Fruit fly (Drosophila melanogaster): Measurements from ENCODE around the gene Spn28F.

Spn28F gene

DNA sequence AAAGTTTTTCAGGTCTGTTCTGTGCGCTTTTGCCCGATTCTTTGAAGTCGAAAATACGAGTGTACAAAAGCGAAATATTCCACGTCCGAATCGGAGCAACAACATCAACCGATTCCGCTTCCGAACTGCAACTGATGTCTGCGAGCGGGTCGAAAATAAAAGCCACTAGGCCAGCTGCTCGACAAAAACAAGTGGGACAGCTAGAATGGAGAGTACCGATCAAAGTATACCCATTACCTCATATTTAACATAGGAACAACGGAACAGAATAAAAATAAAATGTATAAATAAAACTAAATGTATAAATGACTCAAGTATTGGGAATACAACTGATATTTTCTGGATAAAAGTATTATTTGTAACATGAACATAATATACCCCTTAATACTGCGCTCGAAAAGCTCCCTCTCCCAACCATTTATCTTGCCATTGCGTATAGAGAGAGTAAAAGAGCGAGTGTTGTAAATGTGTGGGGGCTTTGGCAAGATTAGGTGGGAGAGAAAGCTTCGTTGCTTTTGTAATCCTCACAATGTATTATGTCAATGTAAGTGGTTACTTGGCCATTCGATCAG is 36.5 kb downstream of the Spn28F start, which contains the start of gene SLC5A11 (continued):
- peak; percentile 88 for TF ChIP-seq CG1602 (GFP tag; optimal IDR thresholded peaks at IDR 0.05)
- peak; percentile 97 for TF ChIP-seq esg (GFP tag; conservative IDR thresholded peaks at IDR 0.05)
- TF ChIP-seq CG7786 (GFP tag; optimal IDR thresholded peaks at IDR 0.05) = peak; percentile 78
- peak; percentile 100 for TF ChIP-seq slou (GFP tag; optimal IDR thresholded peaks at IDR 0.05)
- TF ChIP-seq luna (GFP tag; optimal IDR thresholded peaks at IDR 0.05) = peak; percentile 14
- no peak for TF ChIP-seq pan (optimal IDR thresholded peaks at IDR 0.05)
- TF ChIP-seq pan (GFP tag; optimal IDR thresholded peaks at IDR 0.05 in 1 of 2, IDR thresholded peaks at IDR 0.05 in 1 of 2) = peak in 1 of 2 experiments; percentile 98
- peak; percentile 97 for TF ChIP-seq CG3838 (GFP tag; optimal IDR thresholded peaks at IDR 0.05)
- TF ChIP-seq CG7556 (GFP tag; optimal IDR thresholded peaks at IDR 0.05) = peak; percentile 99
- no peak for TF ChIP-seq Sin3A (optimal IDR thresholded peaks at IDR 0.05)
- TF ChIP-seq Rx (GFP tag; IDR thresholded peaks at IDR 0.05) = peak; percentile 85
- TF ChIP-seq yki (optimal IDR thresholded peaks at IDR 0.05) = no peak
- 0 out of 3 replicates have a peak, but pooled peaks have one; percentile 63 for TF ChIP-seq z (GFP tag; IDR thresholded peaks at IDR 0.05)
- TF ChIP-seq CG9817 (tag; optimal IDR thresholded peaks at IDR 0.05) = peak; percentile 82
- peak; percentile 91 for TF ChIP-seq CG6175 (GFP tag; IDR thresholded peaks at IDR 0.05)
- TF ChIP-seq Bteb2 (GFP tag; optimal IDR thresholded peaks at IDR 0.05) = peak; percentile 41
- TF ChIP-seq CG4424 (GFP tag; optimal IDR thresholded peaks at IDR 0.05) = peak; percentile 94
- TF ChIP-seq abd-A (tag; optimal IDR thresholded peaks at IDR 0.05) = peak; percentile 92
- peak; percentile 100 for TF ChIP-seq CG3847 (GFP tag; IDR thresholded peaks at IDR 0.05)
- TF ChIP-seq CG12104 (GFP tag; optimal IDR thresholded peaks at IDR 0.05) = peak; percentile 100
- TF ChIP-seq CG18011 (GFP tag; optimal IDR thresholded peaks at IDR 0.05) = peak; percentile 84
- TF ChIP-seq CG1024 (GFP tag; IDR thresholded peaks at IDR 0.05) = peak; percentile 94
- peak; percentile 99 for TF ChIP-seq fd96Cb (tag; optimal IDR thresholded peaks at IDR 0.05)
- peak; percentile 92 for TF ChIP-seq GATAe (GFP tag; conservative IDR thresholded peaks at IDR 0.05)
- TF ChIP-seq CG11398 (GFP tag; optimal IDR thresholded peaks at IDR 0.05) = peak; percentile 2
- TF ChIP-seq CG18262 (tag; optimal IDR thresholded peaks at IDR 0.05) = peak; percentile 96
- TF ChIP-seq CG16863 (GFP tag; optimal IDR thresholded peaks at IDR 0.05) = peak; percentile 65
- peak; percentile 67 for TF ChIP-seq CG10431 (GFP tag; optimal IDR thresholded peaks at IDR 0.05)
- TF ChIP-seq HLH3B (GFP tag; IDR thresholded peaks at IDR 0.05) = peak; percentile 99
- peak; percentile 98 for TF ChIP-seq chm (GFP tag; IDR thresholded peaks at IDR 0.05)
- TF ChIP-seq Pdp1 (GFP tag; optimal IDR thresholded peaks at IDR 0.05) = peak; percentile 93 to 98
- TF ChIP-seq vvl (GFP tag; IDR thresholded peaks at IDR 0.05) = peak; percentile 99
- TF ChIP-seq CG15479 (GFP tag; optimal IDR thresholded peaks at IDR 0.05) = peak; percentile 59
- TF ChIP-seq CG1792 (GFP tag; optimal IDR thresholded peaks at IDR 0.05) = peak; percentile 98
- peak; percentile 99 for TF ChIP-seq Ssrp (tag; optimal IDR thresholded peaks at IDR 0.05)
- TF ChIP-seq ems (GFP tag; optimal IDR thresholded peaks at IDR 0.05) = peak; percentile 99
- TF ChIP-seq CG6813 (GFP tag; optimal IDR thresholded peaks at IDR 0.05) = peak; percentile 96
- peak; percentile 99 for TF ChIP-seq CG1647 (GFP tag; optimal IDR thresholded peaks at IDR 0.05)
- peak; percentile 95 for TF ChIP-seq Fer3 (tag; optimal IDR thresholded peaks at IDR 0.05)
- peak; percentile 82; the same call in 1 of the 2 replicates for TF ChIP-seq bowl (GFP tag; IDR thresholded peaks at IDR 0.05)
- TF ChIP-seq CG33557 (GFP tag; optimal IDR thresholded peaks at IDR 0.05) = peak; percentile 58
- peak; percentile 99 for TF ChIP-seq sisA (GFP tag; IDR thresholded peaks at IDR 0.05)
- TF ChIP-seq zfh1 (GFP tag; IDR thresholded peaks at IDR 0.05) = peak; percentile 94
- peak; percentile 90 for TF ChIP-seq nom (GFP tag; optimal IDR thresholded peaks at IDR 0.05)
- TF ChIP-seq cg (GFP tag; optimal IDR thresholded peaks at IDR 0.05) = peak; percentile 68
- TF ChIP-seq Tbp (GFP tag; optimal IDR thresholded peaks at IDR 0.05) = no peak
- TF ChIP-seq gem (tag; optimal IDR thresholded peaks at IDR 0.05) = peak; percentile 98
- TF ChIP-seq BtbVII (GFP tag; optimal IDR thresholded peaks at IDR 0.05) = peak; percentile 97
- peak; percentile 88 for TF ChIP-seq CG18764 (GFP tag; optimal IDR thresholded peaks at IDR 0.05)
- peak; percentile 83 for TF ChIP-seq kni (GFP tag; optimal IDR thresholded peaks at IDR 0.05)
- no peak for TF ChIP-seq h (optimal IDR thresholded peaks at IDR 0.05)
- peak; percentile 85 for TF ChIP-seq Jarid2 (GFP tag; optimal IDR thresholded peaks at IDR 0.05)
